Worm (Caenorhabditis elegans) whole organism, late embryonic: Measurements from ENCODE around the gene bus-5.
A peak's percentile ranks its signal among the peaks of the same experiment; 100 is the strongest.

Source experiments
- C08G9.2 ChIP-seq: sonication (generic microtip); optimal IDR thresholded peaks from 2 replicates; lab custom pipeline; 2016; ENCODE audit warnings: mild to moderate bottlenecking, missing genetic modification characterization, moderate library complexity, missing compliant biosample characterization
- F13H6.1 ChIP-seq: sonication (generic microtip); optimal IDR thresholded peaks from 2 replicates; lab custom pipeline; 2016; ENCODE audit warnings: missing genetic modification characterization, missing compliant biosample characterization
- K02D7.2 ChIP-seq: sonication (generic microtip); optimal IDR thresholded peaks from 2 replicates; lab custom pipeline; 2017; ENCODE audit warnings: mild to moderate bottlenecking, missing genetic modification characterization, missing compliant biosample characterization
- T23F11.4 ChIP-seq: fragments of 200-800 bp; sonication (Bioruptor generic); optimal IDR thresholded peaks from 2 replicates; lab custom pipeline; 2018; ENCODE audit warnings: mild to moderate bottlenecking, missing genetic modification characterization, missing compliant biosample characterization
- ceh-14 ChIP-seq: sonication (generic microtip); optimal IDR thresholded peaks from 2 replicates; lab custom pipeline; 2016; ENCODE audit warnings: missing genotype, missing genetic modification characterization, missing compliant biosample characterization
- ceh-18 ChIP-seq: sonication (generic microtip); optimal IDR thresholded peaks from 2 replicates; lab custom pipeline; 2016; ENCODE audit warnings: missing genetic modification characterization, missing compliant biosample characterization
- ceh-19 ChIP-seq: fragments of 200-800 bp; sonication (Bioruptor generic); optimal IDR thresholded peaks from 2 replicates; lab custom pipeline; 2018; ENCODE audit warnings: mild to moderate bottlenecking, missing genetic modification characterization, missing compliant biosample characterization
- ceh-2 ChIP-seq: sonication (generic microtip); optimal IDR thresholded peaks from 2 replicates; lab custom pipeline; 2016; ENCODE audit warnings: missing genotype, missing genetic modification characterization, missing compliant biosample characterization
- ceh-30 ChIP-seq: fragments of 150-350 bp; optimal IDR thresholded peaks from 2 replicates; lab custom pipeline; 2014; ENCODE audit warnings: missing biosample characterization, missing genetic modification characterization
- ceh-31 ChIP-seq: sonication (generic microtip); optimal IDR thresholded peaks from 2 replicates; lab custom pipeline; 2016; ENCODE audit warnings: missing genetic modification characterization, missing compliant biosample characterization
- ceh-34 ChIP-seq: sonication (generic microtip); optimal IDR thresholded peaks from 2 replicates; lab custom pipeline; 2016; ENCODE audit warnings: mild to moderate bottlenecking, missing genetic modification characterization, missing compliant biosample characterization
- ceh-48 ChIP-seq: sonication (generic microtip); optimal IDR thresholded peaks from 2 replicates; lab custom pipeline; 2016; ENCODE audit warnings: missing genetic modification characterization, inconsistent platforms, missing compliant biosample characterization
- ceh-9 ChIP-seq: sonication (generic microtip); optimal IDR thresholded peaks from 2 replicates; lab custom pipeline; 2016; ENCODE audit warnings: mild to moderate bottlenecking, missing genetic modification characterization, inconsistent platforms, missing compliant biosample characterization
- elt-2 ChIP-seq: sonication (generic microtip); optimal IDR thresholded peaks from 2 replicates; lab custom pipeline; 2016; ENCODE audit warnings: missing genetic modification reagents, missing genetic modification characterization, missing compliant biosample characterization
- elt-4 ChIP-seq: sonication (generic microtip); optimal IDR thresholded peaks from 2 replicates; lab custom pipeline; 2016; ENCODE audit warnings: missing genetic modification characterization, missing compliant biosample characterization
- eyg-1 ChIP-seq: sonication (generic microtip); optimal IDR thresholded peaks from 2 replicates; lab custom pipeline; 2016; ENCODE audit warnings: missing genotype, missing genetic modification characterization, missing compliant biosample characterization
- fkh-6 ChIP-seq: sonication (generic microtip); optimal IDR thresholded peaks from 2 replicates; lab custom pipeline; 2016; ENCODE audit warnings: missing genetic modification characterization, missing compliant biosample characterization
- hlh-30 ChIP-seq: sonication (generic microtip); optimal IDR thresholded peaks from 2 replicates; lab custom pipeline; 2017; ENCODE audit warnings: antibody characterized with exemption, missing genetic modification characterization, missing compliant biosample characterization; ENCODE audit not compliant: insufficient read depth
- hlh-8 ChIP-seq: sonication (generic microtip); optimal IDR thresholded peaks from 2 replicates; lab custom pipeline; 2016; ENCODE audit warnings: missing genotype, missing genetic modification characterization, missing compliant biosample characterization
- lim-6 ChIP-seq: sonication (generic microtip); optimal IDR thresholded peaks from 2 replicates; lab custom pipeline; 2016; ENCODE audit warnings: missing genetic modification characterization, missing compliant biosample characterization
- madf-2 ChIP-seq: sonication (generic microtip); optimal IDR thresholded peaks from 2 replicates; lab custom pipeline; 2017; ENCODE audit warnings: missing genetic modification characterization, missing compliant biosample characterization
- nhr-11 ChIP-seq: fragments of 150-350 bp; optimal IDR thresholded peaks from 2 replicates; lab custom pipeline; 2014; ENCODE audit warnings: missing biosample characterization, missing genetic modification characterization
- pat-9 ChIP-seq: fragments of 200-800 bp; sonication (Bioruptor generic); optimal IDR thresholded peaks from 2 replicates; lab custom pipeline; 2018; ENCODE audit warnings: mild to moderate bottlenecking, missing genetic modification characterization, moderate library complexity, missing compliant biosample characterization
- pax-1 ChIP-seq: fragments of 150-350 bp; optimal IDR thresholded peaks from 2 replicates; lab custom pipeline; 2014; ENCODE audit warnings: missing biosample characterization, missing genetic modification characterization
- pha-2 ChIP-seq: sonication (generic microtip); optimal IDR thresholded peaks from 2 replicates; lab custom pipeline; 2017; ENCODE audit warnings: mild to moderate bottlenecking, missing genetic modification characterization, missing compliant biosample characterization
- pqm-1 ChIP-seq: sonication (generic microtip); optimal IDR thresholded peaks from 2 replicates; lab custom pipeline; 2016; ENCODE audit warnings: missing genetic modification characterization, missing compliant biosample characterization
- ref-2 ChIP-seq: sonication (generic microtip); optimal IDR thresholded peaks from 2 replicates; lab custom pipeline; 2016; ENCODE audit warnings: missing genetic modification characterization, missing compliant biosample characterization
- rnt-1 ChIP-seq: sonication (generic microtip); optimal IDR thresholded peaks from 2 replicates; lab custom pipeline; 2016; ENCODE audit warnings: missing genetic modification characterization, missing compliant biosample characterization
- sox-2 ChIP-seq: fragments of 200-800 bp; sonication (Bioruptor generic); IDR thresholded peaks from 2 replicates; pipeline ENCODE4 v1.3.6; 2022; ENCODE audit warnings: missing genetic modification reagents, missing genetic modification characterization, missing compliant biosample characterization
- syd-9 ChIP-seq: sonication (generic microtip); optimal IDR thresholded peaks from 2 replicates; lab custom pipeline; 2016; ENCODE audit warnings: mild to moderate bottlenecking, missing genetic modification characterization, moderate library complexity, missing compliant biosample characterization
- tbx-2 ChIP-seq: sonication (generic microtip); optimal IDR thresholded peaks from 2 replicates; lab custom pipeline; 2016; ENCODE audit warnings: missing genetic modification characterization, missing compliant biosample characterization
- tbx-7 ChIP-seq: sonication (generic microtip); optimal IDR thresholded peaks from 2 replicates; lab custom pipeline; 2016; ENCODE audit warnings: missing genotype, missing genetic modification characterization, missing compliant biosample characterization
- ttx-3 ChIP-seq: sonication (generic microtip); optimal IDR thresholded peaks from 2 replicates; lab custom pipeline; 2016; ENCODE audit warnings: missing genetic modification reagents, missing genetic modification characterization, missing compliant biosample characterization
- unc-42 ChIP-seq: sonication (generic microtip); optimal IDR thresholded peaks from 2 replicates; lab custom pipeline; 2016; ENCODE audit warnings: missing genotype, missing genetic modification characterization, missing compliant biosample characterization
- unc-55 ChIP-seq: sonication (generic microtip); optimal IDR thresholded peaks from 2 replicates; lab custom pipeline; 2017; ENCODE audit warnings: missing biosample characterization, missing genetic modification reagents, missing genetic modification characterization
- unc-86 ChIP-seq: sonication (generic microtip); optimal IDR thresholded peaks from 2 replicates; lab custom pipeline; 2016; ENCODE audit warnings: missing genetic modification characterization, missing compliant biosample characterization
- ztf-16 ChIP-seq: sonication (generic microtip); optimal IDR thresholded peaks from 2 replicates; lab custom pipeline; 2017; ENCODE audit warnings: missing genetic modification characterization, missing compliant biosample characterization

The bus-5 gene

DNA sequence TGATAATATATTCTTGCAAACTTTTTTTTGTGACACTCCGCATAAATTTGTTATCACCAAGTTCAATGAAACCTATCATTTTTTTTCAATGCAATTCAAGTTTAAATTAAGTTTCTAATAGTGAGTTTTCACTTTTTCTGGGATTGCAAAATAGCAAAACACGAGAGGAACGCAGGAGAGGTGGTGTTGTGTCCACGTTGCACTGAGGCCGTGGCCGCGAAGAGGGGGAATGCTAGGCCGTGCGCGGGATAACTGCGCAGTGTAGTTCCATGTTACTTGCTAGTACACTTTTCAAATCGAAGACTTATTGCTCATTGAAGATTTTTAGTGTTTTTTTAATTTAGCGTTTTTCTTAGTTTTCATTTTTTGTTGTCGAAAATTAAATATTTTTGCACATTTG, 4.7 kb downstream of the bus-5 start:
- TF ChIP-seq ceh-31 (tag; lab: Kevin White, UChicago), result peak; percentile 57
- TF ChIP-seq unc-86 (tag; lab: Kevin White, UChicago), result no peak
- peak; percentile 44 for TF ChIP-seq tbx-7
- peak; percentile 21 for TF ChIP-seq elt-2 (tag; lab: Kevin White, UChicago)
- no peak for TF ChIP-seq hlh-8 (tag; lab: Kevin White, UChicago)
- TF ChIP-seq ref-2, result peak; percentile 43
- TF ChIP-seq C08G9.2, result peak; percentile 65
- peak; percentile 58 for TF ChIP-seq tbx-2
- peak; percentile 26 for TF ChIP-seq ceh-2
- TF ChIP-seq, all 69 proteins: peak for 7

DNA sequence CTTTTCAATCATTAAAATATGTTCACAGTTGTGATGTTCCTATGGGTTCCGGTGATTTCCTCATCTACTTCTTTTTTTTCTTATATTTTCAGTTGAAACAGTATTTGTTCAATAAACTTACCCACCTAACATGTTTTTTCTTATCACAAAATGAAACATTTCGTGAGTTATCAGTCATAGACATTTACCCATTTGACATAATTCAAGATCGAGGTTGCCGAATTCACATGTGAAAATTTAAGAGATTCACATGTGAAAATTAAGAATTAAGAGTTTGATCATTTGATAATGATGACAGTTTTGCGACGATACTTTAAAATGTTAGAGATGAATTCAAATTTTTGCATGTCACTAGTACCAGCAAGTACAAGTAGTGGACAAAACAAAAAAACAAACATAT, 5.5 kb downstream of the bus-5 start:
- TF ChIP-seq nhr-11 (no peak), elt-4 (tag; lab: Kevin White, UChicago) (no peak), elt-2 (tag; lab: Kevin White, UChicago) (peak; percentile 35), lim-6 (tag; lab: Kevin White, UChicago) (no peak), ceh-14 (no peak)

DNA sequence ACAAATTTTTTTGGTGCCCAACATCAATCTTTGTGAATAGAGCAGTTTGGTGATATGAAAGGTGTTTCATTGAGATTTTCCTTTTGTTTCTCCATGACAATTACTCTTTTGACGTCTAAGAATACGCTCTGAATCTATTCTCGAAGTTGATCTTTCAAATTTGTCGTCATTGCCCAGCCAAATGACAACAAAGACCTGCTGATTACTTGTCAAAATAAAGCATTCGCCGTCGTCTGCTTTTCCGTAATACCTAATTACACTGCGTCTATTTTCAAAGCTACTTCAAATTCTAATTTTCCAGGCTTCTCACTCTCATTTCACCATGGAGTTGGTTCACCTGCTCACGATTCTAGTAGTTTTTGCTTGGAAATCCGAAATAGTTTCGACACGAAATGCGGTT, 7.6 kb downstream of the bus-5 start, which contains the start of gene F53B1.3:
Gene F53B1.3, plus strand, starts transcription at position 301 of the 400 bp plus-strand sequence.
- no peak for TF ChIP-seq madf-2 (tag; lab: Kevin White, UChicago)
- TF ChIP-seq unc-86 (tag; lab: Kevin White, UChicago), result no peak
- no peak for TF ChIP-seq unc-55
- TF ChIP-seq eyg-1, result no peak
- no peak for TF ChIP-seq ceh-30
- no peak for TF ChIP-seq rnt-1 (tag; lab: Kevin White, UChicago)
- no peak for TF ChIP-seq ref-2
- no peak for TF ChIP-seq hlh-30
- TF ChIP-seq C08G9.2, result no peak

DNA sequence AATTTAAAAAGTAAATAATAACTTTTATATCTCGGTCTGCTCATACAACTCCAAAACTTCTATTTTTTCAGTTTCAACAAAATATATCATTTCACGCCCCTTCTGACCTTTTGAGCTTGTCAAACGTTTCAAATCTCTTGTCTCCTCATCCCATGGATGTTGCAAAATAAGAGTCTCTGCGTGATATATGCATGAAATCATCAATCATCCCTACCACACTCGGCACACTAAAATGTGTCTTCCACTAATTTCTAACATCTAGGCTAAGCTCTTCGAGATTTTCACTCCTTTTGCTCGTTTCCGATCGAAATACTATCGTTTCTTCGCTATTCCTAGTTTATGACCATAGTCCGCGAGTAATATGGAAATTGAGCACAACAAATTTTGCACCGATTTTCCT, 13.9 kb downstream of the bus-5 start:
- TF ChIP-seq ceh-9 (tag; lab: Kevin White, UChicago) (no peak), ceh-19 (GFP tag; lab: Kevin White, UChicago) (no peak), pha-2 (tag; lab: Kevin White, UChicago) (no peak), K02D7.2 (tag; lab: Kevin White, UChicago) (no peak), pqm-1 (tag; lab: Kevin White, UChicago) (no peak), unc-42 (tag; lab: Kevin White, UChicago) (no peak), pax-1 (tag; lab: Kevin White, UChicago) (no peak), ceh-34 (tag; lab: Kevin White, UChicago) (no peak)

DNA sequence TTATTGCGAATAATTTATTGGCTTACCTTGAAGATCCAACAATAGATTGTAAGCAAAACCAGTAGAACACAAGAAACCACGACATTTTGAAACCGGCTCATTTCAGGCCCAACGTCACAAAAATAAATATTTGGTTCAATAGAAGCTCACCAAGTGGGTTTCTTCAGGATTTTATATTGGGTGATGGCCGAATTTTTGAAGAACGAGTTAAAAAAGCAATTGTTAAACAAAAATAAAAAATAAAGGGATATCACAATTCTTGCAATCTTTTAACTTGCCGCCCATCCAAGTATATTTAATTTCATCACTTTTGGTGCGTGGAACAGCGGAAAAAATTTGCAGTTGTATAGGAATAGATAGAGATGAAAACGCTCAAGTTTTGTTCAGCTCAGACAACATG, 16.1 kb downstream of the bus-5 start, which contains the start of gene T21D9.2:
Gene T21D9.2, minus strand, starts transcription at position 101 of the 400 bp plus-strand sequence.
- TF ChIP-seq unc-55, result no peak
- no peak for TF ChIP-seq eyg-1

DNA sequence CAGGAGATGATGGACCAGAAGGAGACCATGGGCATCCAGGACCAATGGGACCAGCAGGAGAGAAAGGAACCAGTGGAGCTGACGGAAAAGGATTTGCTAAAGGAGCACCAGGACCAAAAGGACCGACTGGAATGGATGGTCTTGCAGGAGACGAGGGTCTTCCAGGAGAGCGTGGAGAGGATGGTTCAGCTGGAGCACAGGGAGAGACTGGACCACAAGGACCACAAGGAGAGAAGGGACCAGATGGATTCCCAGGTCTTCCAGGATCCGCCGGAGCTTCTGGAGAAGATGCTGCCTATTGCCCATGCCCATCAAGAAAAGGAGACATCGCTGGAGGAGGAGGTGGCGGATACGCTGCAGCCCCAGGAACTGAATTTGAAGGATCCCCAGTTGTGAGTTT, 18.8 kb downstream of the bus-5 start:
- TF ChIP-seq unc-55 (no peak), ttx-3 (tag; lab: Kevin White, UChicago) (no peak), K02D7.2 (tag; lab: Kevin White, UChicago) (no peak), pat-9 (tag; lab: Kevin White, UChicago) (no peak), ceh-30 (no peak), F13H6.1 (tag; lab: Kevin White, UChicago) (no peak), syd-9 (tag; lab: Kevin White, UChicago) (peak; percentile 14)

DNA sequence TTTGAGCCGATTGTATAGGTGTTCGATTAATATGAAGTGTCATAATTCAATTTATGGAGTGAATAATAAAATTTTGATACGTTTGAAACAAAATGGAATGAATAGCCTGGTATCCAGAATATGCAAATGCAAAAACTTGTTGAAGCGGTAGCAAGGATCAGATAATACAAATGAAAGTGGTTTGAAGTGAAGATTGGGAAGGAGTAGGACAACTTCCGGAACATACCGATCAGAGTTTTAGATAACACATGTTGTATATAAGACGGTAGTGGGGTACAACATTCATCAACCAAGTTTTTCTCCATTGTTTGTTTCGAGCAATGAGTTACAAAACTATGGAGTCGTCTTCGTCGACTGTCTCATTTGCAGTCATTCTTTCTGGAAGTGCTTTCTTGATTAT, 19.7 kb downstream of the bus-5 start, which contains the start of gene col-164:
Gene col-164, plus strand, starts transcription at position 301 of the 400 bp plus-strand sequence.
- TF ChIP-seq sox-2 (GFP tag; lab: Robert Waterston, UW), result no peak
- no peak for TF ChIP-seq ceh-18 (tag; lab: Kevin White, UChicago)
- no peak for TF ChIP-seq ceh-9 (tag; lab: Kevin White, UChicago)
- TF ChIP-seq ceh-14, result no peak
- no peak for TF ChIP-seq ceh-31 (tag; lab: Kevin White, UChicago)
- no peak for TF ChIP-seq T23F11.4
- no peak for TF ChIP-seq pat-9 (tag; lab: Kevin White, UChicago)
- no peak for TF ChIP-seq ceh-30
- no peak for TF ChIP-seq hlh-30
- TF ChIP-seq C08G9.2, result no peak
- TF ChIP-seq ztf-16, result no peak
- no peak for TF ChIP-seq ceh-48 (tag; lab: Kevin White, UChicago)
- no peak for TF ChIP-seq fkh-6 (tag; lab: Kevin White, UChicago)
- no peak for TF ChIP-seq unc-86 (tag; lab: Kevin White, UChicago)
- TF ChIP-seq tbx-2, result no peak
